Worm (Caenorhabditis elegans) whole organism, L4/young adult: ENCODE results near the gene str-121.

Experiments
- dao-5 ChIP-seq: sonication (generic microtip); optimal IDR thresholded peaks from 2 replicates; lab custom pipeline; 2016; ENCODE audit warnings: missing genotype, missing genetic modification characterization, moderate library complexity, missing compliant biosample characterization
- him-1 ChIP-seq: sonication (generic microtip); optimal IDR thresholded peaks from 2 replicates; lab custom pipeline; 2016; ENCODE audit warnings: missing genotype, missing genetic modification reagents, missing genetic modification characterization, missing compliant biosample characterization

ce11 chrV:237012-237411 is 17.5 kb downstream of the str-121 start:
- TF ChIP-seq him-1 (tag; lab: Kevin White, UChicago) (no peak), dao-5 (tag; lab: Kevin White, UChicago) (no peak)
